Worm (Caenorhabditis elegans) whole organism, L2 larva: ENCODE data around the gene col-176.

Experiments
- elt-3 ChIP-seq: sonication (generic microtip); optimal IDR thresholded peaks from 2 replicates; lab custom pipeline; 2017; ENCODE audit warnings: missing biosample characterization, missing genetic modification characterization
- lsy-2 ChIP-seq, 2 experiments: fragments of 150-350 bp in 1 of 2; sonication (generic microtip) in 1 of 2; optimal IDR thresholded peaks; 2 replicates each; lab custom pipeline; 2014 to 2017; ENCODE audit warnings: missing biosample characterization in 2 of 2, missing genetic modification characterization in 2 of 2
- nhr-12 ChIP-seq: fragments of 150-350 bp; optimal IDR thresholded peaks from 2 replicates; lab custom pipeline; 2014; ENCODE audit warnings: missing biosample characterization, missing genetic modification characterization
- unc-62 ChIP-seq: fragments of 150-350 bp; optimal IDR thresholded peaks from 2 replicates; lab custom pipeline; 2014; ENCODE audit warnings: missing biosample characterization, missing genetic modification reagents, missing genetic modification characterization
- zag-1 ChIP-seq: fragments of 150-350 bp; optimal IDR thresholded peaks from 2 replicates; lab custom pipeline; 2014; ENCODE audit warnings: missing biosample characterization, missing genetic modification characterization

DNA sequence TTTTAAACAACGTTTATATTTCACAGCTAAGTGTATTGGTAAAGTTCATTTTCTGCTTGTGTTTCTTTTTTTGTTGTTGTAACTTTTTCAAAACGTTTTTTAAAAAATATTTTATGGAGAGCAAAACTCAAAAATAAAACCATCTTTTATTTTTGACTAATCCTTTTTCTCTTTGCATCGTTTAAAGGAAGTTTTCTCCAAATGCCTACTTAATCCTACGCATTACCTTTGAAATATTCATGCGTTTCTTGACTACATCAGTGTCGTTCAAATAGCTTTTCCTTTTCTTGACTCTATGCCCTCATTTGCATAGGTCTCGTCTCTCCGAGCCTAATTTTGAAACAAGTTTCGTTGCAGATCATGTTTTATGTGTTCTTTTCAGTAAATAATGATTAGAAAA is 3.7 kb downstream of the col-176 start:
- TF ChIP-seq unc-62 (GFP tag; lab: Kevin White, UChicago) (no peak), lsy-2 (tag; optimal IDR thresholded peaks at IDR 0.05; lab: Kevin White, UChicago) (no peak), nhr-12 (tag; lab: Kevin White, UChicago) (no peak), elt-3 (no peak), zag-1 (tag; lab: Kevin White, UChicago) (no peak)
